Worm (Caenorhabditis elegans) whole organism, L4 larva: ENCODE measurements around the gene F46F5.11.

Experiments used
- ctbp-1 ChIP-seq: fragments of 200-800 bp; sonication (Bioruptor generic); IDR thresholded peaks from 2 replicates; pipeline ENCODE4 v1.3.6; 2022; ENCODE audit warnings: missing genetic modification reagents, missing genetic modification characterization, missing compliant biosample characterization
- dmd-9 ChIP-seq: fragments of 200-800 bp; sonication (Bioruptor generic); IDR thresholded peaks from 2 replicates; pipeline ENCODE4 v1.3.6; 2022; ENCODE audit warnings: missing genetic modification reagents, missing genetic modification characterization, missing compliant biosample characterization
- lin-39 ChIP-seq: fragments of 150-350 bp; optimal IDR thresholded peaks from 2 replicates; lab custom pipeline; 2014; ENCODE audit warnings: missing biosample characterization, missing genetic modification reagents, missing genetic modification characterization
- lsy-2 ChIP-seq, 2 experiments: fragments of 150-350 bp in 1 of 2; sonication (generic microtip) in 1 of 2; optimal IDR thresholded peaks; 2 replicates each; lab custom pipeline; 2014 to 2017; ENCODE audit warnings: missing biosample characterization in 2 of 2, missing genetic modification characterization in 2 of 2
- madf-9 ChIP-seq: fragments of 200-800 bp; sonication (Bioruptor generic); conservative IDR thresholded peaks from 2 replicates; pipeline ENCODE4 v1.3.6; 2022; ENCODE audit warnings: missing genetic modification reagents, missing genetic modification characterization, missing compliant biosample characterization
- mdl-1 ChIP-seq, 2 experiments: fragments of 150-350 bp in 1 of 2; sonication (generic microtip) in 1 of 2; optimal IDR thresholded peaks; 2 replicates each; lab custom pipeline; 2014 to 2017; ENCODE audit warnings: missing biosample characterization in 2 of 2, missing genetic modification characterization in 2 of 2
- nhr-10 ChIP-seq: fragments of 150-350 bp; optimal IDR thresholded peaks from 2 replicates; lab custom pipeline; 2014; ENCODE audit warnings: missing biosample characterization, missing genetic modification characterization
- pha-4 ChIP-seq, 2 experiments: fragments of 150-350 bp in 1 of 2; fragments of 200-800 bp in 1 of 2; sonication (Bioruptor generic) in 1 of 2; IDR thresholded peaks in 1 of 2; optimal IDR thresholded peaks in 1 of 2; 2 replicates each; pipeline versions ENCODE4 v1.3.6 to Lab custom; 2014 to 2022; ENCODE audit warnings: missing genetic modification characterization in 2 of 2, missing genetic modification reagents in 2 of 2, missing biosample characterization in 1 of 2, missing compliant biosample characterization in 1 of 2
- snpc-4 ChIP-seq: fragments of 150-350 bp; optimal IDR thresholded peaks from 2 replicates; lab custom pipeline; 2014; ENCODE audit warnings: missing biosample characterization, missing genetic modification characterization
- spr-1 ChIP-seq: sonication (generic microtip); optimal IDR thresholded peaks from 2 replicates; lab custom pipeline; 2016; ENCODE audit warnings: mild to moderate bottlenecking, missing genetic modification characterization, missing compliant biosample characterization
- unc-39 ChIP-seq: sonication (generic microtip); optimal IDR thresholded peaks from 2 replicates; lab custom pipeline; 2017; ENCODE audit warnings: missing biosample characterization, missing genetic modification characterization
- zag-1 ChIP-seq: fragments of 150-350 bp; optimal IDR thresholded peaks from 2 replicates; lab custom pipeline; 2014; ENCODE audit warnings: missing biosample characterization, missing genetic modification characterization
- ztf-11 ChIP-seq: fragments of 150-350 bp; optimal IDR thresholded peaks from 2 replicates; lab custom pipeline; 2014; ENCODE audit warnings: missing biosample characterization, missing genetic modification characterization

ce11 chrII:848519-848918 lies 40.0 kb downstream of the F46F5.11 start, which contains the start of the genes acdh-9 and F28A10.13:
- TF ChIP-seq mdl-1 (tag; optimal IDR thresholded peaks at IDR 0.05; lab: Kevin White, UChicago) (peak; percentile 79 to 96), lsy-2 (tag; optimal IDR thresholded peaks at IDR 0.05; lab: Kevin White, UChicago) (peak in 1 of 2 experiments; percentile 58), ztf-11 (tag; lab: Kevin White, UChicago) (no peak), lin-39 (tag; lab: Kevin White, UChicago) (no peak), nhr-10 (tag; lab: Kevin White, UChicago) (peak; percentile 85), madf-9 (GFP tag; lab: Robert Waterston, UW) (no peak), unc-39 (tag; lab: Kevin White, UChicago) (no peak), snpc-4 (tag; lab: Kevin White, UChicago) (no peak), spr-1 (tag; lab: Kevin White, UChicago) (no peak), pha-4 (GFP tag; IDR thresholded peaks at IDR 0.05; lab: Robert Waterston, UW) (no peak), pha-4 (tag; optimal IDR thresholded peaks at IDR 0.05; lab: Kevin White, UChicago) (peak; percentile 57), ctbp-1 (GFP tag; lab: Robert Waterston, UW) (no peak), dmd-9 (GFP tag; lab: Robert Waterston, UW) (no peak), zag-1 (tag; lab: Kevin White, UChicago) (no peak)
